Worm (Caenorhabditis elegans): ENCODE data around the gene BE10.5.
A peak's percentile ranks its signal among the peaks of the same experiment; 100 is the strongest.

BE10.5 gene

DNA sequence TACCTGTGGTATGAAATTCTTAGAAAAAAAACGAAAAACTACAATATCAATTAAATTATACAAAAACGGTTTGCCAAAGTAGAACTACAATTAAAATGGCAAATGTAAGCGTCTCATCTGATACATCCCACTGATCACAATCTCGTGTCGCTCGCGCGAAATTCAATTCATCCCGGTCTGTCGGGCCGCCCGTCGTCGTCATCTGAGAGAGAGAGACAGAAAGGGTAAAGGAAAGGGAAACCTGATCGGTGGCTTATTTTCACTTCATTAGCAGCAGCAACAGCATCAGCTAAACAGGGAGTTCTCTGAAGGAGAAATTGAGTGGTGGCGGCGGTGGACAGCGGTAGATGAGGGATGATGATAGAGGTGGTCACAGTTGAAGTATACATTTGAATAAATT lies 6.1 kb downstream of the BE10.5 start:
- TF ChIP-seq nhr-85 (tag) (peak; percentile 62), hlh-17 (GFP tag; optimal IDR thresholded peaks at IDR 0.05; ENCODE audit: borderline replicate concordance) (no peak), F16B12.6 (tag; optimal IDR thresholded peaks at IDR 0.05) (no peak), aha-1 (tag; optimal IDR thresholded peaks at IDR 0.05) (no peak), blmp-1 (tag; optimal IDR thresholded peaks at IDR 0.05) (peak; percentile 100), dpl-1 (GFP tag; optimal IDR thresholded peaks at IDR 0.05) (no peak), elt-3 (tag; optimal IDR thresholded peaks at IDR 0.05) (no peak), zag-1 (tag; optimal IDR thresholded peaks at IDR 0.05) (no peak), nhr-20 (tag; optimal IDR thresholded peaks at IDR 0.05) (peak; percentile 0), hpl-2 (GFP tag; optimal IDR thresholded peaks at IDR 0.05) (no peak), nhr-47 (tag; optimal IDR thresholded peaks at IDR 0.05) (no peak), lsy-2 (tag; optimal IDR thresholded peaks at IDR 0.05) (no peak)

DNA sequence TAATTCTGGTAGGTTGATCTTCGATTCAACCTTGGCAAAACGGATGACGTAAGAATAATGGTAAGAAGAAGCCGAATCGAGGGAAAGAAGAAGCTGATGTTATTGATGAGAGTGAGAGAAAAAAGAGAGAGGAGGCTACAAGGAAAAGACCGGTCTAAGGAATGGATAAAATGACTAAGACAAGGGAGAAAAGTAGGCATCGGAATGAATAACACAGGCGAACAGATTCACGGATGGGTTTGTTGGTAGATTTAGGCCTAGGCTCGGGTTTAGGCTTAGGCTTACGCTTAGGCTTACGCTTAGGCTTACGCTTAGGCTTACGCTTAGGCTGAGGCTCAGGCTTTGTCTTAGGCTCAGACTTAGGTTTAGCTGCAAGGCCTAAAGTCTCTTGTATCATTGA lies 8.1 kb downstream of the BE10.5 start, which contains the start of gene agmo-1:
Gene agmo-1 (minus strand): TSS at position 101 of the 400 bp plus-strand sequence.
- TF ChIP-seq pax-3 (tag; optimal IDR thresholded peaks at IDR 0.05) (no peak), unc-130 (tag; optimal IDR thresholded peaks at IDR 0.05) (no peak), blmp-1 (tag; optimal IDR thresholded peaks at IDR 0.05) (peak; percentile 32)

DNA sequence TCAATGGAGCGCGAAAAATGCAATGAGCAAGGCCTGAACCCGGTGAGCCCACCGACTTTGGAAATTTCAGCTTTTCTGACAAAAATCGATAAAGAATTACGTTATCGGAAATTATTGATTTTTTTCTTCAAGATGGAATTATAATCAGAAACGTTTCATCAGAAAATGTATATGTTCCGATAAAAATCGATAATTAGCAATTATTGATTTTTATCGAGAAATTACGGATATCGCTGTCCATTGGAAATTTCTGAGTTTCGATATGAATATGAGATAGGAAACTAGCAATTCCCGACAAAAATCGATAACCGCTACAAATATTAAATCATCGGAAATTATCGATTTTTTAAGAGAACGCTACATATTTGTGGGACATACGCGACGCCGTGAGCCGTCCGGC lies 12.4 kb downstream of the BE10.5 start:
- no peak for TF ChIP-seq nhr-71 (tag; optimal IDR thresholded peaks at IDR 0.05)
- TF ChIP-seq egl-13 (tag; optimal IDR thresholded peaks at IDR 0.05), result no peak
- TF ChIP-seq tbx-2 (tag; optimal IDR thresholded peaks at IDR 0.05), result no peak
- TF ChIP-seq egl-27 (tag; optimal IDR thresholded peaks at IDR 0.05), result no peak
- TF ChIP-seq efl-1 (optimal IDR thresholded peaks at IDR 0.05), result no peak
- TF ChIP-seq efl-1 (GFP tag; optimal IDR thresholded peaks at IDR 0.05 in 1 of 2), result no peak
- TF ChIP-seq lir-3 (tag; optimal IDR thresholded peaks at IDR 0.05; ENCODE audit: poor library complexity), result no peak
- TF ChIP-seq hpl-2 (GFP tag; optimal IDR thresholded peaks at IDR 0.05), result no peak
- no peak for TF ChIP-seq elt-2 (tag; optimal IDR thresholded peaks at IDR 0.05)
- TF ChIP-seq efl-3 (GFP tag; optimal IDR thresholded peaks at IDR 0.05), result no peak
- TF ChIP-seq jun-1 (tag; optimal IDR thresholded peaks at IDR 0.05), result no peak
- no peak for TF ChIP-seq sup-37 (GFP tag; optimal IDR thresholded peaks at IDR 0.05)
- TF ChIP-seq F16B12.6 (tag; optimal IDR thresholded peaks at IDR 0.05), result no peak
- TF ChIP-seq ama-1 (optimal IDR thresholded peaks at IDR 0.05), result no peak

DNA sequence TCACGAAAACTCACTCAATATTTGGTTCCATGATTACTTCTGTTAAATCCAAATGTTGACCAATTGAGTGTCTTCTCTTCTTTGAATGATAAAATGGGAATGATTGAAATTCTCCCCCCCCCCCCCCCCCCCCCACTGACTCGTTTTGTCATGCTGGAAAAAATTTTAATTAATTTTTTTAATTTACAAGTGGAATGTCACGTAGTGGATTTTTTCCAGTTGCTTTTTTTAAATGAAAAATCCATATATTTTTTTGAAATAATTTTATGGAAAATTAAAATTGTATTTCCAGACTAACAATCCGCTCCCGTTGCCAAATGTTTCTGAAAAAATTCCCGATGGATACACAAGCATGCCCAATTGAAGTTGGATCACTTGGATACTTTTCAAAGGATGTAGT lies 17.2 kb downstream of the BE10.5 start, which contains the start of gene BE10.1:
Gene BE10.1 (minus strand): TSS at position 101 of the 400 bp plus-strand sequence.
- TF ChIP-seq nhr-84 (tag; optimal IDR thresholded peaks at IDR 0.05), result no peak
- TF ChIP-seq efl-1 (optimal IDR thresholded peaks at IDR 0.05), result no peak
- no peak for TF ChIP-seq efl-1 (GFP tag; optimal IDR thresholded peaks at IDR 0.05 in 1 of 2)
- TF ChIP-seq zip-4 (GFP tag; optimal IDR thresholded peaks at IDR 0.05), result no peak

DNA sequence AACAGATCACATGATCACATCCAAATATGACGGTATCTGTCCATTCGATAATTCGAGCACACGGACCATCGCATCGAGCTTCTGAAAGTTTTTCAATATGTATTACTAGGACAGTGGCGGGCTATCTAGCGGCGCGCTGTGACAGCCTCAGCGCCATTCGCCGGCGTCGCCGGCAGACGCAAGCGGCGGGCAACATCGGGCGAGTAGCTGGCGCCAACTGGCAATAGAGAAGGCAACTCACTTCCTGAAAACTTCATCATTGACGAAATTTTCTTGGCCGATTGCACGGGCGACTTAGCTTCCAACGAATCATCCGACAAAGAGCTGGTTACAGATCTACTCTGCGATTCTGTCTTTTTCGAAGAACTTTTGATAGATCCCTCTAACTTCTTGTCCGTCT lies 18.4 kb downstream of the BE10.5 start:
- TF ChIP-seq sox-4 (tag; optimal IDR thresholded peaks at IDR 0.05), result no peak
- TF ChIP-seq fos-1 (tag; optimal IDR thresholded peaks at IDR 0.05), result no peak
- no peak for TF ChIP-seq dpl-1 (GFP tag; optimal IDR thresholded peaks at IDR 0.05)
- no peak for TF ChIP-seq tbx-2 (tag; optimal IDR thresholded peaks at IDR 0.05)
- no peak for TF ChIP-seq fkh-4 (tag; optimal IDR thresholded peaks at IDR 0.05; ENCODE audit: borderline replicate concordance)
- no peak for TF ChIP-seq C04F5.9 (tag; optimal IDR thresholded peaks at IDR 0.05)
- no peak for TF ChIP-seq elt-3 (tag; optimal IDR thresholded peaks at IDR 0.05)
- no peak for TF ChIP-seq pqm-1 (tag; optimal IDR thresholded peaks at IDR 0.05)
- no peak for TF ChIP-seq C34B4.2 (tag; optimal IDR thresholded peaks at IDR 0.05)
- no peak for TF ChIP-seq F16B12.6 (tag; optimal IDR thresholded peaks at IDR 0.05)
- TF ChIP-seq hlh-4 (tag; optimal IDR thresholded peaks at IDR 0.05), result no peak
- TF ChIP-seq snpc-4 (tag; optimal IDR thresholded peaks at IDR 0.05), result no peak
- no peak for TF ChIP-seq nhr-85 (tag)
- TF ChIP-seq ceh-90 (tag; optimal IDR thresholded peaks at IDR 0.05), result no peak
- TF ChIP-seq mab-9 (GFP tag; IDR thresholded peaks at IDR 0.05), result no peak

All from whole organism, L1 larva.